Worm (Caenorhabditis elegans) whole organism, early embryonic: ENCODE results near the gene adk-1.
"Not testable (repeated sequence)": the region's sequence is repeated elsewhere in the genome, so short reads cannot be mapped to it uniquely, and the experiment has no call there.

Experiments used
- B0310.2 ChIP-seq: sonication (generic microtip); optimal IDR thresholded peaks from 2 replicates; lab custom pipeline; 2016; ENCODE audit warnings: mild to moderate bottlenecking, missing genetic modification characterization, missing compliant biosample characterization
- F13C5.2 ChIP-seq: sonication (generic microtip); optimal IDR thresholded peaks from 2 replicates; lab custom pipeline; 2017; ENCODE audit warnings: mild to moderate bottlenecking, missing genetic modification characterization, inconsistent platforms, missing compliant biosample characterization
- aly-1 ChIP-seq: sonication (generic microtip); optimal IDR thresholded peaks from 2 replicates; lab custom pipeline; 2016; ENCODE audit warnings: missing genetic modification characterization, missing compliant biosample characterization
- ama-1 ChIP-seq: fragments of 150-350 bp; optimal IDR thresholded peaks from 2 replicates; lab custom pipeline; 2014
- ceh-13 ChIP-seq: fragments of 200-800 bp; sonication (Bioruptor generic); optimal IDR thresholded peaks from 2 replicates; lab custom pipeline; 2018; ENCODE audit warnings: mild to moderate bottlenecking, missing genetic modification characterization, missing compliant biosample characterization
- ceh-36 ChIP-seq: sonication (generic microtip); optimal IDR thresholded peaks from 2 replicates; lab custom pipeline; 2016; ENCODE audit warnings: missing genetic modification characterization, inconsistent platforms, missing compliant biosample characterization
- ets-7 ChIP-seq: sonication (generic microtip); optimal IDR thresholded peaks from 2 replicates; lab custom pipeline; 2016; ENCODE audit warnings: missing genotype, missing genetic modification characterization, missing compliant biosample characterization
- flt-1 ChIP-seq: fragments of 200-800 bp; sonication (Bioruptor generic); IDR thresholded peaks from 2 replicates; pipeline ENCODE4 v1.3.6; 2022; ENCODE audit warnings: missing genetic modification characterization, missing compliant biosample characterization
- hmbx-1 ChIP-seq: sonication (generic microtip); optimal IDR thresholded peaks from 2 replicates; lab custom pipeline; 2016; ENCODE audit warnings: mild to moderate bottlenecking, missing genetic modification characterization, missing compliant biosample characterization
- hmg-4 ChIP-seq: fragments of 200-800 bp; sonication (Bioruptor generic); optimal IDR thresholded peaks from 2 replicates; lab custom pipeline; 2018; ENCODE audit warnings: mild to moderate bottlenecking, missing genetic modification characterization, missing compliant biosample characterization
- hnd-1 ChIP-seq: sonication (generic microtip); optimal IDR thresholded peaks from 2 replicates; lab custom pipeline; 2016; ENCODE audit warnings: missing genetic modification characterization, missing compliant biosample characterization
- pes-1 ChIP-seq: fragments of 200-800 bp; sonication (Bioruptor generic); IDR thresholded peaks from 2 replicates; pipeline ENCODE4 v1.3.6; 2022; ENCODE audit warnings: missing genetic modification reagents, missing genetic modification characterization, missing compliant biosample characterization
- scrt-1 ChIP-seq: fragments of 200-800 bp; sonication (Bioruptor generic); IDR thresholded peaks from 2 replicates; pipeline ENCODE4 v1.3.6; 2022; ENCODE audit warnings: missing genetic modification characterization, missing compliant biosample characterization
- sea-1 ChIP-seq: fragments of 200-800 bp; sonication (Bioruptor generic); conservative IDR thresholded peaks from 2 replicates; pipeline ENCODE4 v1.3.6; 2022; ENCODE audit warnings: missing genetic modification characterization, missing compliant biosample characterization
- tbx-11 ChIP-seq: fragments of 200-800 bp; sonication (Bioruptor generic); IDR thresholded peaks from 2 replicates; pipeline ENCODE4 v1.3.6; 2022; ENCODE audit warnings: missing genetic modification characterization, missing compliant biosample characterization
- tbx-37 ChIP-seq: fragments of 200-800 bp; sonication (Bioruptor generic); conservative IDR thresholded peaks from 2 replicates; pipeline ENCODE4 v1.3.6; 2022; ENCODE audit warnings: missing genetic modification reagents, missing genetic modification characterization, missing compliant biosample characterization
- tra-4 ChIP-seq: sonication (generic microtip); optimal IDR thresholded peaks from 2 replicates; lab custom pipeline; 2017; ENCODE audit warnings: missing genetic modification characterization, missing compliant biosample characterization

The adk-1 gene

DNA sequence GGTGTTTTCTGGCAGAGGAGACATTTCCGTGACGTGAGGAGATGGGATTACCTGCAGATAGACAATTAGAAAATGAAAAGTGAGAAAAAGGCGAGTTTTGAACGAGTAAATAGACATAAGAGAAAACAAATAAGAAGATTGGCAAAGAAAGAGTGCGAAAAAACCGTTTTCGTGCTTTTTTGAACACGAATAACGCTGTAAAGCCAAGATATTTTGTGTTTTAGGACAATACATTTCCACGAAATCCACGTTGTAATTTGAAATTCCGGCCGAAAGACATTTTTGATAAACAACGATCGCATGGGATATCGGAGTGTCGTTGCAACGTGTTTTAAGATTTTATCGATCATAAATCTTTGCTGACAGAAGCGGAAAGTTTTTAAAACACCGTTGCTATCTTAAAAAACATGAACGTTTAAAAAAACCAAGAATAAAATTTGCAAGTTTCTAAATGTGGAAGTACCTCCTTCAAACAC is at the start of gene adk-1:
Gene adk-1, minus strand, starts transcription at position 51 of the 476 bp plus-strand sequence.
- no peak for TF ChIP-seq hnd-1 (tag; lab: Kevin White, UChicago)
- TF ChIP-seq ceh-13 (GFP tag; lab: Kevin White, UChicago): no peak
- no peak for TF ChIP-seq hmg-4 (GFP tag; lab: Kevin White, UChicago)
- TF ChIP-seq B0310.2 (tag; lab: Kevin White, UChicago): no peak
- no peak for TF ChIP-seq ets-7
- TF ChIP-seq ama-1 (lab: Kevin White, UChicago): no peak
- TF ChIP-seq tbx-11 (GFP tag; lab: Robert Waterston, UW): no peak
- TF ChIP-seq hmbx-1 (tag; lab: Kevin White, UChicago): no peak
- no peak for TF ChIP-seq tbx-37 (GFP tag; lab: Robert Waterston, UW)
- TF ChIP-seq tra-4: no peak
- no peak for TF ChIP-seq scrt-1
- TF ChIP-seq sea-1 (GFP tag; lab: Robert Waterston, UW): no peak
- no peak for TF ChIP-seq pes-1
- TF ChIP-seq aly-1: no peak
- TF ChIP-seq flt-1: no peak

DNA sequence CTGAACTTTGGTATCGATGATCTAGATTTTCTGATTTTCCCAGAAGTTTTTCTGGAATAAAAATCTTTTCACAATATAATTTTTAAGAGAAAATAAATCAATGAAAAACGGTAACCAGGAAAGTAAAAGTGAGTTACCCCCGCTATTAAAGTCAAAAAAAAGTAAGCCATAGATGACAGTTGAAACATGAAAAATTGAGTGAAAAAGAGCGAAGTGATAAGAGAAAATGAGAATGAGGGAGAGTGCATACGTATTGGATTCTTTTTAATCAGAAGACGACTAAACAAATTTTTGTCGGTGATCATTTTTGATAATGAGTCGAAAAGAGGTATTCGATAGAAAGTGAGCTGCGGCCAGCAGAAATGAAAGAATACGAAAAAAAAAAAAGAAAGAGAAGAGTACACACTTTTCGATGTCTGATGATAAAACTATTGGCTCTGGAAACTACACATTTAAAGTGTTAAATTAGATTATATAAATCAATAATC is 48.9 kb upstream of the adk-1 start, which contains the start of gene gtl-1:
Gene gtl-1, minus strand, starts transcription at position 51 of the 488 bp plus-strand sequence.
- TF ChIP-seq ama-1 (lab: Kevin White, UChicago) (no peak), scrt-1 (no peak), tbx-11 (GFP tag; lab: Robert Waterston, UW) (no peak), flt-1 (no peak), ets-7 (no peak), tra-4 (no peak), hnd-1 (tag; lab: Kevin White, UChicago) (no peak), F13C5.2 (tag; lab: Kevin White, UChicago) (no peak), pes-1 (no peak), ceh-36 (no peak), sea-1 (GFP tag; lab: Robert Waterston, UW) (no peak), hmg-4 (GFP tag; lab: Kevin White, UChicago) (no peak), aly-1 (no peak), ceh-13 (GFP tag; lab: Kevin White, UChicago) (no peak), hmbx-1 (tag; lab: Kevin White, UChicago) (no peak), tbx-37 (GFP tag; lab: Robert Waterston, UW) (no peak), B0310.2 (tag; lab: Kevin White, UChicago) (no peak)

DNA sequence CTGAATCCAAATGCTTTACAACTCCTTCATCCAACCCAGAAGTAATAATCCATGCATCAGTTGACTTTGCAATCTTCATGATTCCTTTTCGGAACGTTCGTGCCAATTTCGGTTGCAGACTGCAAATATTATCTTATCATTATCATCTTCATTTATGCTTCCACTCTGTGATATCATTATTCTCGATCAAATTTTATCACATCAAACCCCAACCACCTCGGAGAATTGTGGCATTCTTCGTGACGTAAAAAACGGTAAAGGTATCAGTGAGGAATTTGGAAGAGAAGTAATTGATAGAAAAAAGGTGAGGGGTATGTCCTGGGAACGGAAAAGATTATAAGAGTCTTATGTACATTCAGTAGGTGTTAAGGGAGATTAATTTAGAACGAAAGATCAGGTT is 46.8 kb upstream of the adk-1 start:
- no peak for TF ChIP-seq ets-7
- no peak for TF ChIP-seq tbx-37 (GFP tag; lab: Robert Waterston, UW)
- TF ChIP-seq hmg-4 (GFP tag; lab: Kevin White, UChicago): no peak

DNA sequence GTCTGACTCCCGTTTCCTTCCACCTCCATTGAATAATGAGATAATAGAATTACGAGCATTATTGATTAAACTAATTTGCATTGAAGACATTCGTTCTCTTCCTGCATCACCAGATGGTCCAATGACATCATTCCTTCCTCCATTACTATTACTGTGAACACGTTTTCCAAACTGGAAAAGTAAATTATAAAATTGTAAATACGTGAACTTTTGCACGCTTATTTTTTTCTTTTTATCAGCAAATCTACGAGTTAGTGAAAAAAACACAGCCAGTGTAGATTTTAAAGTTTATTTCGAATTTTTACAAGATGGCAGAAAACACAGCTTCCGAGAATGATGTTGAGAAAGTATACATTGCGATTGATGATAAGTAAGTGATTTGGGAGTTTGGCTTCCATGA is 43.1 kb upstream of the adk-1 start, which contains the start of gene C05C12.1:
Gene C05C12.1, plus strand, starts transcription at position 301 of the 400 bp plus-strand sequence.
- not testable (repeated sequence) for TF ChIP-seq tra-4, flt-1, ets-7

DNA sequence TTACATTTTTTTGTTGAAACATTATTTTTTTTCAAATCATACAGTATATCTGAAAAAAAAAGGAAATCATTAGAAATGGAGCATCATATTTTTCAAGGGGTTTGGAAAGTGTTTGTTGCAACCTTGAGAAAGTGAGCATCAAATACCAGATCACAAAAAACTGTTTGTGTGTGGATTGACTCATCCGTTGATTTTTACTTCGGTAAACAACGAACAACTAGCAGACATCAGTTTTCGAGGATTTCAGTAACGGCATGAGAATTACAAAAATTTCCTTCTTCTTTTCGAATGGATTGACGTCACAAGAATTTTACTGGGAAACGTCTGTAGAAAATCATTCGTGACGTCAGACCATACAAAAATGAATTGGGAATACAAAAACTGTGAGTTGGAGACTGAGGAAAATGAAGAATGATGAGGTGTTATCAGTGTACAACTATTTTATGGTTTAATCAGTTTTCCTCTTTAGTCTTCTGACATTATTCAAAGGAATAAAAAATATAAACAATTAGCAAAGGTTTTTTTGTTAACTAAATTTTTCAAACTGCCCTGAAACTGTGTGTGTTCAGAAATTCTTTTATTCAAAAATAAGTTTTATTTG is 37.5 kb upstream of the adk-1 start, which contains the start of gene C05C12.4:
Gene C05C12.4, minus strand, starts transcription at position 51 of the 601 bp plus-strand sequence.
- no peak for TF ChIP-seq ets-7
- TF ChIP-seq hmg-4 (GFP tag; lab: Kevin White, UChicago): no peak
- no peak for TF ChIP-seq aly-1
- no peak for TF ChIP-seq scrt-1
- TF ChIP-seq B0310.2 (tag; lab: Kevin White, UChicago): no peak
- no peak for TF ChIP-seq sea-1 (GFP tag; lab: Robert Waterston, UW)
- no peak for TF ChIP-seq ceh-36
- TF ChIP-seq tbx-11 (GFP tag; lab: Robert Waterston, UW): no peak
- TF ChIP-seq tbx-37 (GFP tag; lab: Robert Waterston, UW): no peak
- TF ChIP-seq flt-1: no peak
- TF ChIP-seq pes-1: no peak

DNA sequence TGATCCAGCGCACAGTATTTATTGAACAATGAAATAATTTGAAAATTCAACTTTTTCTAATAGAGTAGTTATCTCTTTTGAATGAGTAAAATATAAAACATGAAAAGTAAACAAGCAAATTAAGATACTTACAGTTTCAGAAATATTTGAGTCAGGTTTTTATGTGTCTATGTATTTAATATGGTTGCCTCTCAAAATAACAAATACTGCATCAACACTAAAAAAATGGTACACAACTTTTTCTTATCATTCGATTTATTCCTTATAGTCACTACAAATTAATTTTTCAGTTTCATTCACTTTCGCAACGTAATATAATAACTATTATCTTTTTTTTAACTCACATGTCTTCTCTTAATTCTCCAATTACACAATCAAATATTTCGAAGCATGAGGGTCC is 36.8 kb upstream of the adk-1 start:
- TF ChIP-seq flt-1 (no peak), ceh-13 (GFP tag; lab: Kevin White, UChicago) (no peak), sea-1 (GFP tag; lab: Robert Waterston, UW) (no peak), B0310.2 (tag; lab: Kevin White, UChicago) (no peak), ets-7 (no peak), hnd-1 (tag; lab: Kevin White, UChicago) (no peak), pes-1 (no peak), aly-1 (no peak), hmg-4 (GFP tag; lab: Kevin White, UChicago) (no peak), ama-1 (lab: Kevin White, UChicago) (no peak), F13C5.2 (tag; lab: Kevin White, UChicago) (no peak), tra-4 (no peak), hmbx-1 (tag; lab: Kevin White, UChicago) (no peak), scrt-1 (no peak), ceh-36 (no peak), tbx-11 (GFP tag; lab: Robert Waterston, UW) (no peak), tbx-37 (GFP tag; lab: Robert Waterston, UW) (no peak)

DNA sequence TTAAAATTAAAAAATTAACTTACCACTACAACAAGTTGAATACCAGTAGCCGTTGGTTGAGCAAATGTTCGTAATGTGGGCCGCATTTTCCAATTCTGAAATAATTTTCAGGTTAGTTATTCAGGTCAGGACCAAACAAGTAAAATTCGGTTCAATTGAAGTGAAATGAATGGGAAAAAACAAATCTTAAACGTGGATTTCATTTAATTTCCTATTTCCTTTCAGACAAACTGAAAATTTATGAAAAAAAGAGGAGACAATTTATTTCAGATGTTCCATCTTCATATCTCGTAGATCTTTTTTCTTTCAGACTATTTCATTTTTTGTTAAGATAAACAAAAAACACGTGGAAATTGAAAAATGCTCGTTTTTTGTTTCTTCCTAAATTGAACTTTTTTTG is 30.7 kb upstream of the adk-1 start, which contains the start of gene C05C12.6:
Gene C05C12.6, minus strand, starts transcription at position 101 of the 400 bp plus-strand sequence.
- no peak for TF ChIP-seq ceh-13 (GFP tag; lab: Kevin White, UChicago)
- no peak for TF ChIP-seq scrt-1
- TF ChIP-seq hnd-1 (tag; lab: Kevin White, UChicago): no peak
- TF ChIP-seq aly-1: no peak
- TF ChIP-seq tbx-11 (GFP tag; lab: Robert Waterston, UW): no peak
- TF ChIP-seq tbx-37 (GFP tag; lab: Robert Waterston, UW): no peak
- no peak for TF ChIP-seq sea-1 (GFP tag; lab: Robert Waterston, UW)
- no peak for TF ChIP-seq F13C5.2 (tag; lab: Kevin White, UChicago)
- TF ChIP-seq tra-4: no peak
- TF ChIP-seq ets-7: no peak
- TF ChIP-seq hmbx-1 (tag; lab: Kevin White, UChicago): no peak
- TF ChIP-seq ceh-36: no peak
- TF ChIP-seq ama-1 (lab: Kevin White, UChicago): no peak
- no peak for TF ChIP-seq pes-1
- TF ChIP-seq B0310.2 (tag; lab: Kevin White, UChicago): no peak
- TF ChIP-seq hmg-4 (GFP tag; lab: Kevin White, UChicago): no peak
- TF ChIP-seq flt-1: no peak
